Worm (Caenorhabditis elegans) whole organism, L1 larva: ENCODE measurements around the gene alh-6.
A peak's percentile ranks its signal among the peaks of the same experiment; 100 is the strongest.

Experiments used
- F16B12.6 ChIP-seq: fragments of 150-350 bp; optimal IDR thresholded peaks from 2 replicates; lab custom pipeline; 2014; ENCODE audit warnings: missing biosample characterization, missing genetic modification characterization
- alr-1 ChIP-seq: fragments of 200-800 bp; sonication (Bioruptor generic); optimal IDR thresholded peaks from 2 replicates; lab custom pipeline; 2018; ENCODE audit warnings: borderline replicate concordance, mild to moderate bottlenecking, missing genetic modification characterization, missing compliant biosample characterization
- ceh-8 ChIP-seq: fragments of 200-800 bp; sonication (Bioruptor generic); optimal IDR thresholded peaks from 2 replicates; lab custom pipeline; 2018; ENCODE audit warnings: mild to moderate bottlenecking, missing genetic modification characterization, moderate library complexity, missing compliant biosample characterization
- ceh-82 ChIP-seq, 3 experiments: fragments of 150-350 bp in 1 of 3; sonication (generic microtip) in 2 of 3; optimal IDR thresholded peaks; 2 replicates each; lab custom pipeline; 2014 to 2017; ENCODE audit warnings: missing biosample characterization in 3 of 3, missing genetic modification characterization in 3 of 3
- efl-1 ChIP-seq, 4 experiments: fragments of 150-350 bp; optimal IDR thresholded peaks in 3 of 4; peaks in 1 of 4; 1 replicate in 1 of 4; 2 replicates in 3 of 4; lab custom pipeline; 2014; ENCODE audit warnings: missing biosample characterization in 2 of 4, missing genetic modification characterization in 2 of 4, missing genetic modification reagents in 2 of 4
- efl-3 ChIP-seq: fragments of 200-800 bp; sonication (Bioruptor generic); optimal IDR thresholded peaks from 2 replicates; lab custom pipeline; 2018; ENCODE audit warnings: mild to moderate bottlenecking, missing genetic modification characterization, missing compliant biosample characterization
- egl-13 ChIP-seq: sonication (generic microtip); optimal IDR thresholded peaks from 2 replicates; lab custom pipeline; 2016; ENCODE audit warnings: missing genotype, missing genetic modification reagents, missing genetic modification characterization, missing compliant biosample characterization
- egl-27 ChIP-seq, 2 experiments: fragments of 150-350 bp in 1 of 2; sonication (generic microtip); optimal IDR thresholded peaks; 3 replicates each; lab custom pipeline; 2017 to 2018; ENCODE audit warnings: missing biosample characterization in 2 of 2, missing genetic modification characterization in 2 of 2, missing genetic modification reagents in 2 of 2
- elt-2 ChIP-seq: sonication (generic microtip); optimal IDR thresholded peaks from 2 replicates; lab custom pipeline; 2016; ENCODE audit warnings: missing genetic modification characterization, mild to moderate bottlenecking, inconsistent platforms, missing compliant biosample characterization, missing genetic modification reagents
- elt-3 ChIP-seq, 6 experiments: fragments of 150-350 bp in 1 of 6; sonication (generic microtip); optimal IDR thresholded peaks; 2 replicates each; lab custom pipeline; 2017 to 2018; ENCODE audit warnings: missing biosample characterization in 6 of 6, missing genetic modification characterization in 6 of 6, inconsistent platforms in 1 of 6
- ets-5 ChIP-seq: fragments of 200-800 bp; sonication (Bioruptor generic); IDR thresholded peaks from 2 replicates; pipeline ENCODE4 v1.3.6; 2022; ENCODE audit warnings: missing genetic modification characterization, missing compliant biosample characterization
- fkh-4 ChIP-seq: sonication (generic microtip); optimal IDR thresholded peaks from 2 replicates; lab custom pipeline; 2016; ENCODE audit warnings: missing compliant biosample characterization, missing genetic modification characterization, borderline replicate concordance
- fos-1 ChIP-seq: fragments of 150-350 bp; optimal IDR thresholded peaks from 2 replicates; lab custom pipeline; 2014; ENCODE audit warnings: missing biosample characterization, missing genetic modification characterization
- grh-1 ChIP-seq: fragments of 200-800 bp; sonication (Bioruptor generic); IDR thresholded peaks from 2 replicates; pipeline ENCODE4 v1.3.6; 2022; ENCODE audit warnings: missing genetic modification reagents, missing genetic modification characterization, missing compliant biosample characterization
- hlh-17 ChIP-seq: fragments of 200-800 bp; sonication (Bioruptor generic); optimal IDR thresholded peaks from 2 replicates; lab custom pipeline; 2018; ENCODE audit warnings: missing genetic modification characterization, mild to moderate bottlenecking, missing compliant biosample characterization, moderate library complexity, borderline replicate concordance
- hpl-2 ChIP-seq: fragments of 150-350 bp; optimal IDR thresholded peaks from 2 replicates; lab custom pipeline; 2014; ENCODE audit warnings: missing biosample characterization, missing genetic modification reagents, missing genetic modification characterization
- irx-1 ChIP-seq: sonication (generic microtip); optimal IDR thresholded peaks from 2 replicates; lab custom pipeline; 2016; ENCODE audit warnings: missing genetic modification characterization, missing compliant biosample characterization
- isw-1 ChIP-seq: fragments of 200-800 bp; sonication (Bioruptor generic); IDR thresholded peaks from 2 replicates; pipeline ENCODE4 v1.3.6; 2022; ENCODE audit warnings: missing genetic modification characterization, missing compliant biosample characterization
- jun-1 ChIP-seq: fragments of 150-350 bp; optimal IDR thresholded peaks from 2 replicates; lab custom pipeline; 2014; ENCODE audit warnings: missing biosample characterization, missing genetic modification reagents, missing genetic modification characterization
- lin-13 ChIP-seq: fragments of 150-350 bp; optimal IDR thresholded peaks from 2 replicates; lab custom pipeline; 2014; ENCODE audit warnings: missing biosample characterization, missing genetic modification reagents, missing genetic modification characterization
- lin-14 ChIP-seq: fragments of 200-800 bp; sonication (Bioruptor generic); optimal IDR thresholded peaks from 2 replicates; lab custom pipeline; 2018; ENCODE audit warnings: mild to moderate bottlenecking, missing genetic modification characterization, moderate library complexity, missing compliant biosample characterization
- lin-15B ChIP-seq: fragments of 150-350 bp; sonication (generic microtip); optimal IDR thresholded peaks from 3 replicates; lab custom pipeline; 2014; ENCODE audit warnings: missing biosample characterization, missing genetic modification characterization
- lin-35 ChIP-seq, 2 experiments: fragments of 150-350 bp; optimal IDR thresholded peaks; 2 replicates each; lab custom pipeline; 2014; ENCODE audit warnings: missing biosample characterization in 2 of 2, missing genetic modification characterization in 2 of 2, missing genetic modification reagents in 2 of 2
- lin-39 ChIP-seq: fragments of 150-350 bp; optimal IDR thresholded peaks from 2 replicates; lab custom pipeline; 2014; ENCODE audit warnings: missing biosample characterization, missing genetic modification reagents, missing genetic modification characterization
- lir-3 ChIP-seq: sonication (generic microtip); optimal IDR thresholded peaks from 2 replicates; lab custom pipeline; 2016; ENCODE audit warnings: mild to moderate bottlenecking, missing genetic modification characterization, moderate library complexity, missing compliant biosample characterization; ENCODE audit not compliant: poor library complexity
- lsy-2 ChIP-seq, 2 experiments: fragments of 150-350 bp; optimal IDR thresholded peaks; 2 replicates each; lab custom pipeline; 2014; ENCODE audit warnings: missing biosample characterization in 2 of 2, missing genetic modification characterization in 2 of 2
- mdl-1 ChIP-seq, 2 experiments: fragments of 150-350 bp; optimal IDR thresholded peaks; 2 replicates each; lab custom pipeline; 2014 to 2017; ENCODE audit warnings: missing biosample characterization in 2 of 2, missing genetic modification characterization in 2 of 2, inconsistent platforms in 1 of 2
- mep-1 ChIP-seq: fragments of 150-350 bp; optimal IDR thresholded peaks from 2 replicates; lab custom pipeline; 2014; ENCODE audit warnings: missing biosample characterization, missing genetic modification characterization
- nhr-11 ChIP-seq: fragments of 150-350 bp; optimal IDR thresholded peaks from 2 replicates; lab custom pipeline; 2014; ENCODE audit warnings: missing biosample characterization, missing genetic modification characterization
- nhr-237 ChIP-seq: fragments of 150-350 bp; optimal IDR thresholded peaks from 2 replicates; lab custom pipeline; 2014; ENCODE audit warnings: missing biosample characterization, missing genetic modification characterization
- nhr-28 ChIP-seq: fragments of 150-350 bp; optimal IDR thresholded peaks from 2 replicates; lab custom pipeline; 2014; ENCODE audit warnings: missing biosample characterization, missing genetic modification characterization
- nhr-71 ChIP-seq: sonication (generic microtip); optimal IDR thresholded peaks from 2 replicates; lab custom pipeline; 2016; ENCODE audit warnings: mild to moderate bottlenecking, missing genetic modification characterization, moderate library complexity, missing compliant biosample characterization
- nhr-84 ChIP-seq: sonication (generic microtip); optimal IDR thresholded peaks from 2 replicates; lab custom pipeline; 2017; ENCODE audit warnings: missing biosample characterization, missing genetic modification characterization
- nhr-85 ChIP-seq: sonication (generic microtip); peaks from one replicate; lab custom pipeline; 2016; ENCODE audit warnings: missing genetic modification characterization, inconsistent platforms, missing compliant biosample characterization
- pag-3 ChIP-seq: sonication (generic microtip); optimal IDR thresholded peaks from 2 replicates; lab custom pipeline; 2017; ENCODE audit warnings: missing genetic modification characterization, mild to moderate bottlenecking, missing compliant biosample characterization, antibody characterized with exemption, borderline replicate concordance; ENCODE audit not compliant: insufficient read depth
- pqm-1 ChIP-seq: sonication (generic microtip); optimal IDR thresholded peaks from 3 replicates; lab custom pipeline; 2017; ENCODE audit warnings: missing biosample characterization, missing genetic modification characterization
- rnt-1 ChIP-seq: sonication (generic microtip); optimal IDR thresholded peaks from 2 replicates; lab custom pipeline; 2016; ENCODE audit warnings: mild to moderate bottlenecking, missing genetic modification characterization, moderate library complexity, missing compliant biosample characterization
- snpc-4 ChIP-seq: fragments of 150-350 bp; optimal IDR thresholded peaks from 2 replicates; lab custom pipeline; 2014; ENCODE audit warnings: missing biosample characterization, missing genetic modification characterization
- sox-4 ChIP-seq: sonication (generic microtip); optimal IDR thresholded peaks from 2 replicates; lab custom pipeline; 2016; ENCODE audit warnings: missing genetic modification characterization, missing compliant biosample characterization
- swsn-7 ChIP-seq: sonication (generic microtip); optimal IDR thresholded peaks from 2 replicates; lab custom pipeline; 2016; ENCODE audit warnings: missing genetic modification characterization, missing compliant biosample characterization
- tbx-2 ChIP-seq: sonication (generic microtip); optimal IDR thresholded peaks from 2 replicates; lab custom pipeline; 2016; ENCODE audit warnings: missing genetic modification characterization, missing compliant biosample characterization
- unc-130 ChIP-seq: fragments of 150-350 bp; optimal IDR thresholded peaks from 2 replicates; lab custom pipeline; 2017; ENCODE audit warnings: missing biosample characterization, missing genetic modification characterization, inconsistent platforms
- zag-1 ChIP-seq: fragments of 150-350 bp; optimal IDR thresholded peaks from 2 replicates; lab custom pipeline; 2014; ENCODE audit warnings: missing biosample characterization, missing genetic modification characterization
- zip-4 ChIP-seq: fragments of 200-800 bp; sonication (Bioruptor generic); optimal IDR thresholded peaks from 2 replicates; lab custom pipeline; 2018; ENCODE audit warnings: mild to moderate bottlenecking, missing genetic modification characterization, moderate library complexity, missing compliant biosample characterization

The alh-6 gene

ce11 chrII:1301554-1301953 lies 8.4 kb downstream of the alh-6 start, which contains the start of gene glb-31:
Gene glb-31, minus strand, starts transcription at chrII:1301654.
- TF ChIP-seq snpc-4 (tag; lab: Kevin White, UChicago) (no peak), lin-35 (GFP tag; optimal IDR thresholded peaks at IDR 0.05; lab: Kevin White, UChicago) (no peak), nhr-11 (tag; lab: Kevin White, UChicago) (no peak), hlh-17 (no peak), hpl-2 (GFP tag; lab: Kevin White, UChicago) (no peak), fkh-4 (tag; lab: Kevin White, UChicago) (no peak), lin-15B (tag; lab: Kevin White, UChicago) (no peak), jun-1 (tag; lab: Kevin White, UChicago) (no peak), nhr-84 (tag; lab: Kevin White, UChicago) (no peak), elt-2 (no peak), egl-13 (no peak), ceh-8 (no peak), zag-1 (no peak), pqm-1 (tag; lab: Kevin White, UChicago) (no peak), zip-4 (GFP tag; lab: Kevin White, UChicago) (no peak)

- no peak for TF ChIP-seq lir-3 (tag; lab: Kevin White, UChicago)
- no peak for TF ChIP-seq irx-1 (tag; lab: Kevin White, UChicago)
- no peak for TF ChIP-seq rnt-1 (tag; lab: Kevin White, UChicago)
- no peak for TF ChIP-seq unc-130 (tag; lab: Kevin White, UChicago)
- TF ChIP-seq F16B12.6: no peak
- no peak for TF ChIP-seq nhr-28 (tag; lab: Kevin White, UChicago)
- no peak for TF ChIP-seq ceh-82 (tag; optimal IDR thresholded peaks at IDR 0.05; lab: Kevin White, UChicago)
- TF ChIP-seq mep-1 (tag; lab: Kevin White, UChicago): no peak
- TF ChIP-seq lin-14 (GFP tag; lab: Kevin White, UChicago): no peak
- no peak for TF ChIP-seq pag-3 (tag; lab: Kevin White, UChicago)
- no peak for TF ChIP-seq lin-39 (tag; lab: Kevin White, UChicago)
- TF ChIP-seq nhr-237 (tag; lab: Kevin White, UChicago): no peak
- no peak for TF ChIP-seq alr-1 (tag; lab: Kevin White, UChicago)
- no peak for TF ChIP-seq tbx-2
- TF ChIP-seq egl-27 (tag; optimal IDR thresholded peaks at IDR 0.05; lab: Kevin White, UChicago): no peak
- TF ChIP-seq lin-13 (GFP tag; lab: Kevin White, UChicago): no peak
- TF ChIP-seq ets-5 (GFP tag; lab: Robert Waterston, UW): no peak
- TF ChIP-seq efl-3 (GFP tag; lab: Kevin White, UChicago): no peak
- no peak for TF ChIP-seq nhr-85
- TF ChIP-seq, all 84 proteins: peak for 0
Observed at ce11 chrII:1298169-1298568, 11.8 kb downstream of the alh-6 start, which contains the start of gene Y57G7A.1. Gene Y57G7A.1, plus strand, starts transcription at chrII:1298469.

- TF ChIP-seq nhr-85: peak; percentile 5
- no peak for TF ChIP-seq isw-1 (GFP tag; lab: Robert Waterston, UW)
- TF ChIP-seq elt-2: peak; percentile 46
Observed at ce11 chrII:1297697-1298093, 12.2 kb downstream of the alh-6 start.

ce11 chrII:1297044-1297696 lies 12.8 kb downstream of the alh-6 start:
- TF ChIP-seq lsy-2 (tag; optimal IDR thresholded peaks at IDR 0.05; lab: Kevin White, UChicago) (peak in 1 of 2 experiments; percentile 15), fos-1 (tag; lab: Kevin White, UChicago) (peak; percentile 12), sox-4 (tag; lab: Kevin White, UChicago) (no peak), mep-1 (tag; lab: Kevin White, UChicago) (peak; percentile 14), egl-27 (tag; optimal IDR thresholded peaks at IDR 0.05; lab: Kevin White, UChicago) (no peak), tbx-2 (no peak), nhr-71 (tag; lab: Kevin White, UChicago) (peak; percentile 1), mdl-1 (tag; optimal IDR thresholded peaks at IDR 0.05; lab: Kevin White, UChicago) (no peak), swsn-7 (tag; lab: Kevin White, UChicago) (peak; percentile 23), grh-1 (peak; percentile 71), efl-1 (optimal IDR thresholded peaks at IDR 0.05; lab: Kevin White, UChicago) (peak; percentile 33), efl-1 (GFP tag; optimal IDR thresholded peaks at IDR 0.05 in 1 of 2; lab: Kevin White, UChicago) (peak; percentile 5 to 80), elt-3 (tag; optimal IDR thresholded peaks at IDR 0.05; lab: Kevin White, UChicago) (no peak), lin-14 (GFP tag; lab: Kevin White, UChicago) (peak; percentile 51)
